Worm (Caenorhabditis elegans): ENCODE measurements around the gene C06E4.1.

The C06E4.1 gene

DNA sequence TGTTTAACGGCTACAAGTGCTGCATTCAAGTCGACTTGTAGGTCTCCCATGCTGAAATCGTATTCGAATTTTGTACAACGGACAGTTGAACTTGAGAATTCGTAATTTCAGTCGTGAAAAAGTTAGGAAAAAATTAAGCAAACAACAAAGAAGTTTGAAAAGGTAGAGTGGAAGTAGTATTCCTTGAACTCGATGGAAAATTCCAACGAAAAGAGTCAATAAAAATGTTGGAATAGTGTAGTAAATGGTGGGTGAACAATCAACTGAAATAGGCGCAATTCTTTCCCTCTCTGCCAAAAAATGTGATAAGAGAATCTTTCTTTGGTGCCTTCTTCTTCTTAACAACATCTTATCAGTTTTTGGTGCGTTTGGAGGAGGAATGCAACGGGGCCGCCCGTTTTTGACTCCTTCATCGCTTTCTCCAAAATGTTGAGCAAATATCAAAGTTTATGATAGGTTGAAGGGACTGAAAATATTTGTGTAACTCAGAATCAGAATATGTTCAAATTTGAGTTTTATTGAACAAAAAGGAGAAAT lies 43.6 kb downstream of the C06E4.1 start, which contains the start of gene ifo-1:
Gene ifo-1 (minus strand): TSS at position 51 of the 537 bp plus-strand sequence.
- TF ChIP-seq W03F9.2 (tag; optimal IDR thresholded peaks at IDR 0.05) (no peak), dao-5 (tag; optimal IDR thresholded peaks at IDR 0.05) (no peak), him-1 (tag; optimal IDR thresholded peaks at IDR 0.05) (no peak)

- TF ChIP-seq W03F9.2 (tag; optimal IDR thresholded peaks at IDR 0.05) (no peak), dao-5 (tag; optimal IDR thresholded peaks at IDR 0.05) (no peak), him-1 (tag; optimal IDR thresholded peaks at IDR 0.05) (no peak)
Observed at ce11 chrIV:7328918-7329317, 45.9 kb downstream of the C06E4.1 start, which contains the start of gene sqst-2. Gene sqst-2 (minus strand): TSS chrIV:7328975.

DNA sequence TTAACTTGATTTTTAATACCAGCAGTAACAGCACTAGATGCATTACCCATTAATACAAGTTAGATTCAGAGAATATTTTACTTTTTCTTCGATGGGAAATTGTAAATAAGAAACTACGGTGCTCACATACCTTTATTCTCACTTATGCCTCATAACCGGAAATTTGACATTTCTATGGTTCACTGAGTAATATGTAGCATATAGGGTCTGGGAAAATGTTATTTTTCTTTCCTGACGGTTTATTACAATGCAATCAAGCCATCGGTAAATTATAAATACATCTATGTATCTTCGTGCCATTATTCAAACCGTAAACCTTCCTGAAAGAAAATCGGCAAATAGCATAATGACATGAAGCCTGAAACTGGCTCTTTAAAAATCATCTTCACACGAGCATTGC lies 49.6 kb downstream of the C06E4.1 start, which contains the start of gene ocr-4:
Gene ocr-4 (minus strand): TSS at position 101 of the 400 bp plus-strand sequence.
- no peak for TF ChIP-seq him-1 (tag; optimal IDR thresholded peaks at IDR 0.05)
- no peak for TF ChIP-seq W03F9.2 (tag; optimal IDR thresholded peaks at IDR 0.05)
- no peak for TF ChIP-seq dao-5 (tag; optimal IDR thresholded peaks at IDR 0.05)

Measured in whole organism, L4/young adult.